Worm (Caenorhabditis elegans): ENCODE measurements around the gene atz-1.

The atz-1 gene

ce11 chrIV:12389951-12390350 is 14.0 kb upstream of the atz-1 start, which contains the start of gene spe-45 (continued):
- TF ChIP-seq akir-1 (GFP tag; optimal IDR thresholded peaks at IDR 0.05): no peak
- no peak for TF ChIP-seq zim-3 (tag; optimal IDR thresholded peaks at IDR 0.05)
- TF ChIP-seq mes-4 (tag; optimal IDR thresholded peaks at IDR 0.05): no peak
- TF ChIP-seq lsl-1 (GFP tag; optimal IDR thresholded peaks at IDR 0.05): peak; percentile 28
- no peak for TF ChIP-seq nfya-1 (tag; optimal IDR thresholded peaks at IDR 0.05; ENCODE audit: borderline replicate concordance, insufficient read depth)
- no peak for TF ChIP-seq atf-7 (tag; optimal IDR thresholded peaks at IDR 0.05)
- TF ChIP-seq zfh-2 (GFP tag; conservative IDR thresholded peaks at IDR 0.05): no peak
- TF ChIP-seq D2030.7 (GFP tag; IDR thresholded peaks at IDR 0.05): no peak
- TF ChIP-seq somi-1 (GFP tag; optimal IDR thresholded peaks at IDR 0.05): no peak
- peak; percentile 46; the same call in 1 of the 2 replicates for TF ChIP-seq pbrm-1 (GFP tag; IDR thresholded peaks at IDR 0.05)
- TF ChIP-seq lsy-27 (tag; optimal IDR thresholded peaks at IDR 0.05; ENCODE audit: borderline replicate concordance, insufficient read depth): no peak
- TF ChIP-seq ztf-18 (tag; optimal IDR thresholded peaks at IDR 0.05): no peak
- peak; percentile 78 for TF ChIP-seq ekl-4 (GFP tag; IDR thresholded peaks at IDR 0.05)
- no peak for TF ChIP-seq ztf-22 (GFP tag; optimal IDR thresholded peaks at IDR 0.05)
- TF ChIP-seq T26A5.8 (tag; optimal IDR thresholded peaks at IDR 0.05): no peak
- no peak for TF ChIP-seq B0019.2 (GFP tag; conservative IDR thresholded peaks at IDR 0.05)
- TF ChIP-seq attf-3 (GFP tag; conservative IDR thresholded peaks at IDR 0.05): no peak

- TF ChIP-seq athp-1 (tag; optimal IDR thresholded peaks at IDR 0.05) (no peak), pha-4 (tag; optimal IDR thresholded peaks at IDR 0.05) (no peak), mel-28 (tag; optimal IDR thresholded peaks at IDR 0.05; ENCODE audit: borderline replicate concordance) (no peak), Y67H2A.10 (GFP tag; conservative IDR thresholded peaks at IDR 0.05) (no peak), ceh-58 (GFP tag; IDR thresholded peaks at IDR 0.05) (no peak), snpc-1.3 (tag; optimal IDR thresholded peaks at IDR 0.05; ENCODE audit: insufficient read depth) (no peak), ztf-25 (GFP tag; IDR thresholded peaks at IDR 0.05) (no peak), lin-40 (tag; optimal IDR thresholded peaks at IDR 0.05) (no peak), tbp1 (GFP tag; optimal IDR thresholded peaks at IDR 0.05) (no peak), ceh-100 (GFP tag; IDR thresholded peaks at IDR 0.05) (no peak), lir-1 (GFP tag; conservative IDR thresholded peaks at IDR 0.05) (no peak), F22D6.2 (tag; optimal IDR thresholded peaks at IDR 0.05) (no peak), ceh-27 (GFP tag; optimal IDR thresholded peaks at IDR 0.05) (no peak)
Measured at ce11 chrIV:12385061-12385460, 9.1 kb upstream of the atz-1 start, which contains the start of gene F28D1.6. Gene F28D1.6 (minus strand): TSS chrIV:12385161.

- TF ChIP-seq rec-8 (tag; optimal IDR thresholded peaks at IDR 0.05) (no peak), dox-1 (GFP tag; IDR thresholded peaks at IDR 0.05) (peak; percentile 25; the same call in 1 of the 2 replicates), nhr-80 (tag; optimal IDR thresholded peaks at IDR 0.05) (peak; percentile 71), ceh-91 (GFP tag; IDR thresholded peaks at IDR 0.05) (no peak)
Measured at ce11 chrIV:12382864-12383263, 6.9 kb upstream of the atz-1 start, which contains the start of gene thn-2. Gene thn-2 (plus strand): TSS chrIV:12383170.

- TF ChIP-seq nhr-27 (tag; optimal IDR thresholded peaks at IDR 0.05): no peak
- TF ChIP-seq ztf-3 (GFP tag; optimal IDR thresholded peaks at IDR 0.05): no peak
Measured at ce11 chrIV:12379784-12380183, 3.9 kb upstream of the atz-1 start, which contains the start of gene thn-1. Gene thn-1 (plus strand): TSS chrIV:12380084.

All from whole organism, young adult.